Fruit fly (Drosophila melanogaster): ENCODE measurements around the gene CG42832.

- TF ChIP-seq rn (GFP tag; IDR thresholded peaks at IDR 0.05): no peak
- no peak for TF ChIP-seq CG8301 (tag; optimal IDR thresholded peaks at IDR 0.05)
- no peak for TF ChIP-seq CG17806 (tag; optimal IDR thresholded peaks at IDR 0.05)
- no peak for TF ChIP-seq Pif1B (GFP tag; optimal IDR thresholded peaks at IDR 0.05)
- no peak for TF ChIP-seq CG4496 (GFP tag; IDR thresholded peaks at IDR 0.05)
- no peak for TF ChIP-seq CG9948 (tag; optimal IDR thresholded peaks at IDR 0.05)
- TF ChIP-seq CG32121 (GFP tag; IDR thresholded peaks at IDR 0.05): no peak
- TF ChIP-seq EcR (GFP tag; optimal IDR thresholded peaks at IDR 0.05): no peak
- no peak for TF ChIP-seq CG14655 (GFP tag; optimal IDR thresholded peaks at IDR 0.05)
- TF ChIP-seq CG12605 (GFP tag; IDR thresholded peaks at IDR 0.05): no peak
Observed at dm6 chr3L:11599965-11600420, 9.9 kb upstream of the CG42832 start, which contains the start of the genes CG14137 and CG46394.
